Fruit fly (Drosophila melanogaster) Kc167 (cell line): Measurements from ENCODE around the gene Sfp33A2.

Experiments
- Sin3A ChIP-seq: fragments of >200 bp; optimal IDR thresholded peaks from 2 replicates; lab custom pipeline; 2018; ENCODE audit warnings: missing external identifiers
- psq ChIP-seq: fragments of >200 bp; optimal IDR thresholded peaks from 2 replicates; lab custom pipeline; 2017; ENCODE audit warnings: missing external identifiers
- ttk ChIP-seq: sonication (Bioruptor generic); optimal IDR thresholded peaks from 2 replicates; lab custom pipeline; 2017; ENCODE audit warnings: missing external identifiers

dm6 chr2L:11833786-11834185, 3.7 kb upstream of the Sfp33A2 start, which contains the start of gene CG45011:
- no peak for TF ChIP-seq psq (lab: Kevin White, UChicago)
- no peak for TF ChIP-seq Sin3A (lab: Kevin White, UChicago)
- TF ChIP-seq ttk (lab: Kevin White, UChicago) = no peak
